Worm (Caenorhabditis elegans): ENCODE results near the gene T24D5.4.
A peak's percentile ranks its signal among the peaks of the same experiment; 100 is the strongest.

Gene T24D5.4

ce11 chrX:12635010-12635409, 38.0 kb downstream of the T24D5.4 start (continued):
- TF ChIP-seq B0035.1 (tag; optimal IDR thresholded peaks at IDR 0.05) (no peak), athp-1 (tag; optimal IDR thresholded peaks at IDR 0.05) (no peak), hmg-20 (GFP tag; IDR thresholded peaks at IDR 0.05) (no peak), T07F8.4 (tag; optimal IDR thresholded peaks at IDR 0.05) (no peak), attf-6 (GFP tag; IDR thresholded peaks at IDR 0.05) (no peak), him-1 (tag; optimal IDR thresholded peaks at IDR 0.05) (no peak), hrde-1 (tag; optimal IDR thresholded peaks at IDR 0.05; ENCODE audit: borderline replicate concordance) (no peak), F57A8.1 (GFP tag; optimal IDR thresholded peaks at IDR 0.05) (no peak), sdz-38 (tag; optimal IDR thresholded peaks at IDR 0.05) (no peak), madf-10 (tag; optimal IDR thresholded peaks at IDR 0.05) (no peak), bed-2 (GFP tag; IDR thresholded peaks at IDR 0.05) (no peak), Y53G8AR.9 (GFP tag; conservative IDR thresholded peaks at IDR 0.05) (no peak), nfya-1 (tag; optimal IDR thresholded peaks at IDR 0.05; ENCODE audit: borderline replicate concordance, insufficient read depth) (no peak), F37B4.10 (GFP tag; IDR thresholded peaks at IDR 0.05) (no peak), B0019.2 (GFP tag; conservative IDR thresholded peaks at IDR 0.05) (no peak), tlf-1 (GFP tag; optimal IDR thresholded peaks at IDR 0.05) (no peak), snpc-1.1 (tag; optimal IDR thresholded peaks at IDR 0.05; ENCODE audit: insufficient read depth) (no peak), Y56A3A.18 (GFP tag; IDR thresholded peaks at IDR 0.05) (no peak), ceh-27 (GFP tag; optimal IDR thresholded peaks at IDR 0.05) (peak; percentile 46), lin-54 (GFP tag; optimal IDR thresholded peaks at IDR 0.05) (peak; percentile 12), pbrm-1 (GFP tag; IDR thresholded peaks at IDR 0.05) (no peak), K12H6.12 (tag; optimal IDR thresholded peaks at IDR 0.05) (peak; percentile 49), F52B5.7 (tag; optimal IDR thresholded peaks at IDR 0.05) (no peak)

- TF ChIP-seq egrh-3 (GFP tag; IDR thresholded peaks at IDR 0.05) = peak; percentile 66; the same call in 1 of the 2 replicates
- TF ChIP-seq bed-1 (GFP tag; IDR thresholded peaks at IDR 0.05) = 0 out of 2 replicates have a peak, but pooled peaks have one; percentile 15
- TF ChIP-seq egl-18 (GFP tag; IDR thresholded peaks at IDR 0.05) = 0 out of 2 replicates have a peak, but pooled peaks have one; percentile 36
- no peak for TF ChIP-seq F52B5.7 (tag; optimal IDR thresholded peaks at IDR 0.05)
- no peak for TF ChIP-seq atf-7 (tag; optimal IDR thresholded peaks at IDR 0.05)
- TF ChIP-seq zfh-2 (GFP tag; conservative IDR thresholded peaks at IDR 0.05) = peak; percentile 80
Measured at ce11 chrX:12636242-12636641, 39.3 kb downstream of the T24D5.4 start.

- no peak for TF ChIP-seq B0261.1 (tag; optimal IDR thresholded peaks at IDR 0.05)
- no peak for TF ChIP-seq ztf-22 (GFP tag; optimal IDR thresholded peaks at IDR 0.05)
- no peak for TF ChIP-seq lin-35 (GFP tag; optimal IDR thresholded peaks at IDR 0.05)
- no peak for TF ChIP-seq ztf-25 (GFP tag; IDR thresholded peaks at IDR 0.05)
- TF ChIP-seq Y67H2A.10 (GFP tag; conservative IDR thresholded peaks at IDR 0.05) = no peak
Measured at ce11 chrX:12637978-12638377, 41.0 kb downstream of the T24D5.4 start.

- no peak for TF ChIP-seq attf-3 (GFP tag; conservative IDR thresholded peaks at IDR 0.05)
- no peak for TF ChIP-seq rec-8 (tag; optimal IDR thresholded peaks at IDR 0.05)
- TF ChIP-seq nhr-27 (tag; optimal IDR thresholded peaks at IDR 0.05) = no peak
- TF ChIP-seq F49E8.2 (tag; optimal IDR thresholded peaks at IDR 0.05; ENCODE audit: insufficient read depth) = no peak
- no peak for TF ChIP-seq nfya-1 (tag; optimal IDR thresholded peaks at IDR 0.05; ENCODE audit: borderline replicate concordance, insufficient read depth)
- no peak for TF ChIP-seq madf-6 (GFP tag; IDR thresholded peaks at IDR 0.05)
- TF ChIP-seq sdz-38 (tag; optimal IDR thresholded peaks at IDR 0.05) = no peak
- TF ChIP-seq cebp-2 (GFP tag; IDR thresholded peaks at IDR 0.05) = no peak
- TF ChIP-seq mes-4 (tag; optimal IDR thresholded peaks at IDR 0.05) = no peak
- TF ChIP-seq athp-1 (tag; optimal IDR thresholded peaks at IDR 0.05) = no peak
- no peak for TF ChIP-seq hmg-1.2 (GFP tag; IDR thresholded peaks at IDR 0.05)
- no peak for TF ChIP-seq sea-2 (GFP tag; IDR thresholded peaks at IDR 0.05)
- no peak for TF ChIP-seq nhr-80 (tag; optimal IDR thresholded peaks at IDR 0.05)
- no peak for TF ChIP-seq hsf-1 (GFP tag; IDR thresholded peaks at IDR 0.05)
- no peak for TF ChIP-seq C06A6.2 (GFP tag; conservative IDR thresholded peaks at IDR 0.05)
Measured at ce11 chrX:12640459-12640858, 43.5 kb downstream of the T24D5.4 start, which contains the start of gene R09A8.5. Gene R09A8.5, minus strand, starts transcription at chrX:12640559.
